Worm (Caenorhabditis elegans): ENCODE results near the gene twk-20.

twk-20 gene

ce11 chrX:13663641-13664633 lies 24.3 kb downstream of the twk-20 start, which contains the start of gene C04A11.5 (continued):
- TF ChIP-seq tlp-1 (tag; optimal IDR thresholded peaks at IDR 0.05) (no peak), rnt-1 (tag; optimal IDR thresholded peaks at IDR 0.05) (no peak), swsn-7 (tag; optimal IDR thresholded peaks at IDR 0.05) (no peak), mef-2 (tag; optimal IDR thresholded peaks at IDR 0.05) (no peak), irx-1 (tag; optimal IDR thresholded peaks at IDR 0.05) (no peak), aly-2 (tag; optimal IDR thresholded peaks at IDR 0.05) (no peak), nhr-85 (tag) (peak; percentile 90), isw-1 (GFP tag; IDR thresholded peaks at IDR 0.05) (no peak), sptf-1 (tag; optimal IDR thresholded peaks at IDR 0.05) (no peak), C34B4.2 (tag; optimal IDR thresholded peaks at IDR 0.05) (no peak), fkh-4 (tag; optimal IDR thresholded peaks at IDR 0.05; ENCODE audit: borderline replicate concordance) (no peak), nhr-12 (tag; optimal IDR thresholded peaks at IDR 0.05) (no peak), snu-23 (GFP tag; optimal IDR thresholded peaks at IDR 0.05) (peak; percentile 35)

DNA sequence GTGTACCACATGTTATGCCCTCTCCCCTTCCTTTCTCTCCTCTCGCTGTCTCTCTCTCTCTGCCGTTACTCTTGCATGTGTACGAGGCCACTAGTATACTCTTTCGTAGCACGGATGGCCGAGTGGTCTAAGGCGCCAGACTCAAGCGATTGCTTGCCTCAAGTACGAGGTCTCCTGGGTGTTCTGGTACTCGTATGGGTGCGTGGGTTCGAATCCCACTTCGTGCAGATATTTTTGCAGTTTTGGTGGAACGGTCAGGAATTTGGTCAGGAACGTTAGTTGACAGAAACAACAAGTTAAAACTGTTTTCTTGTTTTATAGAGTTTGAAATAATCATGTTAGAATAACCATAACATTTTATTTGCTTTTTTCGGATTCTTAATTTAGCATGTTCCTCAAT lies 25.8 kb downstream of the twk-20 start:
- TF ChIP-seq efl-3 (GFP tag; optimal IDR thresholded peaks at IDR 0.05) (peak; percentile 2), lin-35 (GFP tag; optimal IDR thresholded peaks at IDR 0.05) (peak; percentile 40 to 83), nhr-11 (tag; optimal IDR thresholded peaks at IDR 0.05) (no peak), ztf-11 (tag; optimal IDR thresholded peaks at IDR 0.05) (peak in 1 of 2 experiments; percentile 85), unc-62 (GFP tag; optimal IDR thresholded peaks at IDR 0.05) (no peak), sptf-1 (tag; optimal IDR thresholded peaks at IDR 0.05) (no peak), dsc-1 (tag; optimal IDR thresholded peaks at IDR 0.05) (peak; percentile 91), elt-3 (tag; optimal IDR thresholded peaks at IDR 0.05) (peak in 3 of 6 experiments; percentile 50 to 84 (median 60)), skn-1 (tag; optimal IDR thresholded peaks at IDR 0.05) (peak; percentile 75), C16A3.4 (tag; optimal IDR thresholded peaks at IDR 0.05) (peak; percentile 90), aha-1 (tag; optimal IDR thresholded peaks at IDR 0.05) (no peak), elt-2 (tag; optimal IDR thresholded peaks at IDR 0.05) (peak; percentile 57), zip-4 (GFP tag; optimal IDR thresholded peaks at IDR 0.05) (peak; percentile 58), nhr-71 (tag; optimal IDR thresholded peaks at IDR 0.05) (peak; percentile 88), grh-1 (GFP tag; IDR thresholded peaks at IDR 0.05) (peak; percentile 55), C04F5.9 (tag; optimal IDR thresholded peaks at IDR 0.05) (no peak), ceh-8 (GFP tag; optimal IDR thresholded peaks at IDR 0.05) (peak; percentile 35), aly-2 (tag; optimal IDR thresholded peaks at IDR 0.05) (peak; percentile 64), zag-1 (tag; optimal IDR thresholded peaks at IDR 0.05) (no peak), snu-23 (GFP tag; optimal IDR thresholded peaks at IDR 0.05) (peak; percentile 93), xbp-1 (tag; optimal IDR thresholded peaks at IDR 0.05) (peak; percentile 82), ceh-90 (tag; optimal IDR thresholded peaks at IDR 0.05) (no peak), lsy-2 (tag; optimal IDR thresholded peaks at IDR 0.05) (peak; percentile 61 to 79), lin-14 (GFP tag; optimal IDR thresholded peaks at IDR 0.05) (peak; percentile 86), tlp-1 (tag; optimal IDR thresholded peaks at IDR 0.05) (no peak), nhr-77 (tag; optimal IDR thresholded peaks at IDR 0.05) (peak; percentile 79), sup-37 (GFP tag; optimal IDR thresholded peaks at IDR 0.05) (peak; percentile 54), mab-9 (GFP tag; IDR thresholded peaks at IDR 0.05) (peak; percentile 72), dpl-1 (GFP tag; optimal IDR thresholded peaks at IDR 0.05) (peak; percentile 6 to 58 (median 28)), mep-1 (tag; optimal IDR thresholded peaks at IDR 0.05) (peak; percentile 90), C34B4.2 (tag; optimal IDR thresholded peaks at IDR 0.05) (no peak), tbx-2 (tag; optimal IDR thresholded peaks at IDR 0.05) (peak; percentile 85), unc-130 (tag; optimal IDR thresholded peaks at IDR 0.05) (peak; percentile 12), jun-1 (tag; optimal IDR thresholded peaks at IDR 0.05) (peak; percentile 82), lir-3 (tag; optimal IDR thresholded peaks at IDR 0.05; ENCODE audit: poor library complexity) (peak; percentile 60), nhr-76 (tag; optimal IDR thresholded peaks at IDR 0.05) (no peak), unc-30 (tag; optimal IDR thresholded peaks at IDR 0.05) (no peak), Y116A8C.19 (tag; optimal IDR thresholded peaks at IDR 0.05; ENCODE audit: borderline replicate concordance) (no peak), alr-1 (tag; optimal IDR thresholded peaks at IDR 0.05; ENCODE audit: borderline replicate concordance) (no peak), nhr-47 (tag; optimal IDR thresholded peaks at IDR 0.05) (peak; percentile 92)

Measured in whole organism, L1 larva.